Worm (Caenorhabditis elegans) whole organism, L1 larva: ENCODE measurements around the gene mpk-1.

Experiments used
- C34B4.2 ChIP-seq: sonication (generic microtip); optimal IDR thresholded peaks from 2 replicates; lab custom pipeline; 2017; ENCODE audit warnings: mild to moderate bottlenecking, missing genetic modification characterization, missing compliant biosample characterization
- F16B12.6 ChIP-seq: fragments of 150-350 bp; optimal IDR thresholded peaks from 2 replicates; lab custom pipeline; 2014; ENCODE audit warnings: missing biosample characterization, missing genetic modification characterization
- Y116A8C.19 ChIP-seq: sonication (generic microtip); optimal IDR thresholded peaks from 2 replicates; lab custom pipeline; 2016; ENCODE audit warnings: missing compliant biosample characterization, missing genetic modification characterization, borderline replicate concordance
- blmp-1 ChIP-seq: fragments of 150-350 bp; optimal IDR thresholded peaks from 2 replicates; lab custom pipeline; 2014; ENCODE audit warnings: missing biosample characterization, missing genetic modification characterization
- ceh-63 ChIP-seq: fragments of 200-800 bp; sonication (Bioruptor generic); optimal IDR thresholded peaks from 2 replicates; lab custom pipeline; 2018; ENCODE audit warnings: mild to moderate bottlenecking, missing genetic modification characterization, missing compliant biosample characterization
- dpl-1 ChIP-seq, 3 experiments: fragments of 150-350 bp in 2 of 3; sonication (generic microtip) in 1 of 3; optimal IDR thresholded peaks; 2 replicates each; lab custom pipeline; 2014 to 2017; ENCODE audit warnings: missing biosample characterization in 3 of 3, missing genetic modification characterization in 3 of 3, missing genetic modification reagents in 3 of 3
- dsc-1 ChIP-seq: sonication (generic microtip); optimal IDR thresholded peaks from 2 replicates; lab custom pipeline; 2016; ENCODE audit warnings: mild to moderate bottlenecking, missing genetic modification characterization, missing compliant biosample characterization
- efl-1 ChIP-seq, 4 experiments: fragments of 150-350 bp; optimal IDR thresholded peaks in 3 of 4; peaks in 1 of 4; 1 replicate in 1 of 4; 2 replicates in 3 of 4; lab custom pipeline; 2014; ENCODE audit warnings: missing biosample characterization in 2 of 4, missing genetic modification characterization in 2 of 4, missing genetic modification reagents in 2 of 4
- efl-3 ChIP-seq: fragments of 200-800 bp; sonication (Bioruptor generic); optimal IDR thresholded peaks from 2 replicates; lab custom pipeline; 2018; ENCODE audit warnings: mild to moderate bottlenecking, missing genetic modification characterization, missing compliant biosample characterization
- egl-13 ChIP-seq: sonication (generic microtip); optimal IDR thresholded peaks from 2 replicates; lab custom pipeline; 2016; ENCODE audit warnings: missing genotype, missing genetic modification reagents, missing genetic modification characterization, missing compliant biosample characterization
- egl-27 ChIP-seq, 2 experiments: fragments of 150-350 bp in 1 of 2; sonication (generic microtip); optimal IDR thresholded peaks; 3 replicates each; lab custom pipeline; 2017 to 2018; ENCODE audit warnings: missing biosample characterization in 2 of 2, missing genetic modification characterization in 2 of 2, missing genetic modification reagents in 2 of 2
- elt-3 ChIP-seq, 6 experiments: fragments of 150-350 bp in 1 of 6; sonication (generic microtip); optimal IDR thresholded peaks; 2 replicates each; lab custom pipeline; 2017 to 2018; ENCODE audit warnings: missing biosample characterization in 6 of 6, missing genetic modification characterization in 6 of 6, inconsistent platforms in 1 of 6
- ets-5 ChIP-seq: fragments of 200-800 bp; sonication (Bioruptor generic); IDR thresholded peaks from 2 replicates; pipeline ENCODE4 v1.3.6; 2022; ENCODE audit warnings: missing genetic modification characterization, missing compliant biosample characterization
- fkh-10 ChIP-seq: sonication (generic microtip); optimal IDR thresholded peaks from 2 replicates; lab custom pipeline; 2017; ENCODE audit warnings: missing biosample characterization, missing genetic modification reagents, missing genetic modification characterization
- fkh-4 ChIP-seq: sonication (generic microtip); optimal IDR thresholded peaks from 2 replicates; lab custom pipeline; 2016; ENCODE audit warnings: missing compliant biosample characterization, missing genetic modification characterization, borderline replicate concordance
- fos-1 ChIP-seq: fragments of 150-350 bp; optimal IDR thresholded peaks from 2 replicates; lab custom pipeline; 2014; ENCODE audit warnings: missing biosample characterization, missing genetic modification characterization
- irx-1 ChIP-seq: sonication (generic microtip); optimal IDR thresholded peaks from 2 replicates; lab custom pipeline; 2016; ENCODE audit warnings: missing genetic modification characterization, missing compliant biosample characterization
- isw-1 ChIP-seq: fragments of 200-800 bp; sonication (Bioruptor generic); IDR thresholded peaks from 2 replicates; pipeline ENCODE4 v1.3.6; 2022; ENCODE audit warnings: missing genetic modification characterization, missing compliant biosample characterization
- lin-15B ChIP-seq: fragments of 150-350 bp; sonication (generic microtip); optimal IDR thresholded peaks from 3 replicates; lab custom pipeline; 2014; ENCODE audit warnings: missing biosample characterization, missing genetic modification characterization
- lin-35 ChIP-seq, 2 experiments: fragments of 150-350 bp; optimal IDR thresholded peaks; 2 replicates each; lab custom pipeline; 2014; ENCODE audit warnings: missing biosample characterization in 2 of 2, missing genetic modification characterization in 2 of 2, missing genetic modification reagents in 2 of 2
- lir-3 ChIP-seq: sonication (generic microtip); optimal IDR thresholded peaks from 2 replicates; lab custom pipeline; 2016; ENCODE audit warnings: mild to moderate bottlenecking, missing genetic modification characterization, moderate library complexity, missing compliant biosample characterization; ENCODE audit not compliant: poor library complexity
- lsy-2 ChIP-seq, 2 experiments: fragments of 150-350 bp; optimal IDR thresholded peaks; 2 replicates each; lab custom pipeline; 2014; ENCODE audit warnings: missing biosample characterization in 2 of 2, missing genetic modification characterization in 2 of 2
- mdl-1 ChIP-seq, 2 experiments: fragments of 150-350 bp; optimal IDR thresholded peaks; 2 replicates each; lab custom pipeline; 2014 to 2017; ENCODE audit warnings: missing biosample characterization in 2 of 2, missing genetic modification characterization in 2 of 2, inconsistent platforms in 1 of 2
- nhr-12 ChIP-seq: sonication (generic microtip); optimal IDR thresholded peaks from 2 replicates; lab custom pipeline; 2017; ENCODE audit warnings: missing biosample characterization, missing genetic modification characterization
- nhr-19 ChIP-seq: fragments of 200-800 bp; sonication (Bioruptor generic); conservative IDR thresholded peaks from 2 replicates; pipeline ENCODE4 v1.3.6; 2022; ENCODE audit warnings: missing genetic modification characterization, missing compliant biosample characterization
- nhr-237 ChIP-seq: fragments of 150-350 bp; optimal IDR thresholded peaks from 2 replicates; lab custom pipeline; 2014; ENCODE audit warnings: missing biosample characterization, missing genetic modification characterization
- nhr-76 ChIP-seq: sonication (generic microtip); optimal IDR thresholded peaks from 2 replicates; lab custom pipeline; 2017; ENCODE audit warnings: missing biosample characterization, missing genetic modification characterization
- nhr-77 ChIP-seq: fragments of 150-350 bp; optimal IDR thresholded peaks from 2 replicates; lab custom pipeline; 2014; ENCODE audit warnings: missing biosample characterization, missing genetic modification characterization
- nhr-85 ChIP-seq: sonication (generic microtip); peaks from one replicate; lab custom pipeline; 2016; ENCODE audit warnings: missing genetic modification characterization, inconsistent platforms, missing compliant biosample characterization
- pag-3 ChIP-seq: sonication (generic microtip); optimal IDR thresholded peaks from 2 replicates; lab custom pipeline; 2017; ENCODE audit warnings: missing genetic modification characterization, mild to moderate bottlenecking, missing compliant biosample characterization, antibody characterized with exemption, borderline replicate concordance; ENCODE audit not compliant: insufficient read depth
- rnt-1 ChIP-seq: sonication (generic microtip); optimal IDR thresholded peaks from 2 replicates; lab custom pipeline; 2016; ENCODE audit warnings: mild to moderate bottlenecking, missing genetic modification characterization, moderate library complexity, missing compliant biosample characterization
- sox-4 ChIP-seq: sonication (generic microtip); optimal IDR thresholded peaks from 2 replicates; lab custom pipeline; 2016; ENCODE audit warnings: missing genetic modification characterization, missing compliant biosample characterization
- unc-62 ChIP-seq: fragments of 150-350 bp; optimal IDR thresholded peaks from 2 replicates; lab custom pipeline; 2014; ENCODE audit warnings: missing biosample characterization, missing genetic modification reagents, missing genetic modification characterization
- unc-98 ChIP-seq: fragments of 200-800 bp; sonication (Bioruptor generic); IDR thresholded peaks from 2 replicates; pipeline ENCODE4 v1.3.6; 2022; ENCODE audit warnings: missing genetic modification characterization, missing compliant biosample characterization
- vab-15 ChIP-seq: sonication (generic microtip); optimal IDR thresholded peaks from 2 replicates; lab custom pipeline; 2017; ENCODE audit warnings: missing genotype, mild to moderate bottlenecking, missing genetic modification characterization, missing compliant biosample characterization
- zag-1 ChIP-seq: fragments of 150-350 bp; optimal IDR thresholded peaks from 2 replicates; lab custom pipeline; 2014; ENCODE audit warnings: missing biosample characterization, missing genetic modification characterization
- zip-4 ChIP-seq: fragments of 200-800 bp; sonication (Bioruptor generic); optimal IDR thresholded peaks from 2 replicates; lab custom pipeline; 2018; ENCODE audit warnings: mild to moderate bottlenecking, missing genetic modification characterization, moderate library complexity, missing compliant biosample characterization

mpk-1 gene

DNA sequence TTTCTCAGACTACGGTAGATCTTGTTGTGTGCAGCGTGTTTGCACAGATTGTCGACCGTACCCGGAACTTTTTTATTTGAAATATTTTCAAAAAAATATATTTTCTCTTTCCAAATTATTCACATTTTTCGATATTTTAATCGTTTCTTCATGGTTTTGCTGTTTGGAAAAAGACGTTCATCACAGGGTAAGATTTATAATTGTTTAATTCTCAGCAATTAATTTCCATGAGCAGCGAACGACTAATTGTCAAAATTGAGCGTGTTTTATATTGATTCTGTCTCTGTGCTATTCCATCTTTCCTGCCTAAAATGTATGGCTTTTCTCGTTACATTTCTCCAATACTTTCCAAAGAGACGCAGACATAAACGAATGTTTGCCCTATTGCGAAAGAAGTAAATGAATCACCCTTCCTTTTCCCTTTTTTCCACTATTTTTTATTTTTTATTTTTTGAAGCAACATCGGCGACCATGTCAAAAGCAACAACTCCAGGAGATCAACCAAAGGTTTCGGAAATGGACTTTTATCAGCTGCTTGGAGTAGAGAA, 36.7 kb downstream of the mpk-1 start, which contains the start of gene dnj-16 (continued):
- TF ChIP-seq nhr-85 (tag; lab: Kevin White, UChicago) (peak; percentile 19), efl-3 (GFP tag; lab: Kevin White, UChicago) (no peak), fkh-10 (GFP tag; lab: Kevin White, UChicago) (no peak), egl-13 (tag; lab: Kevin White, UChicago) (no peak), Y116A8C.19 (tag; lab: Kevin White, UChicago) (no peak), sox-4 (tag; lab: Kevin White, UChicago) (no peak), isw-1 (GFP tag; lab: Robert Waterston, UW) (no peak), fos-1 (peak; percentile 56), irx-1 (tag; lab: Kevin White, UChicago) (no peak)
- TF ChIP-seq, all 84 proteins: peak for 21

DNA sequence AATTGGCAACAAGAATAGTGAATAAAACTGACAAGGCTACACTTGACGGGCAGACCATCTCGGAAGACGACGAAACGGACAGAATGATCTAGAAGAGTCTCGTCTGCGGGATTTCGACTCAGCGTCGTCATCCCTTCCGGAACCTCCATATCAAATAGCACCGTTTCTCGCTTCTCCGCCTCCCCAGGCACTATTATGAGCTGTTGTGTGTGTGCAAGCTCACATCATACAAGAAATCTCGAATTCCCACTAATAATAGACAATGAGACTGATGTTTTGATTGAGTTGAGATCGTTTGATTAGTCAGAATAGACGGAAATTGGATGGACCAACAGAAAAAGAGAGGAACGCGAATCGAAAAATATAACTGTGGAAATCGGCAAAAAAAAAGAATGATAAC, 37.7 kb downstream of the mpk-1 start, which contains the start of gene spp-28:
spp-28 (minus strand) TSS at position 101 of the 400 bp plus-strand sequence.
- TF ChIP-seq dsc-1 (tag; lab: Kevin White, UChicago) = no peak

DNA sequence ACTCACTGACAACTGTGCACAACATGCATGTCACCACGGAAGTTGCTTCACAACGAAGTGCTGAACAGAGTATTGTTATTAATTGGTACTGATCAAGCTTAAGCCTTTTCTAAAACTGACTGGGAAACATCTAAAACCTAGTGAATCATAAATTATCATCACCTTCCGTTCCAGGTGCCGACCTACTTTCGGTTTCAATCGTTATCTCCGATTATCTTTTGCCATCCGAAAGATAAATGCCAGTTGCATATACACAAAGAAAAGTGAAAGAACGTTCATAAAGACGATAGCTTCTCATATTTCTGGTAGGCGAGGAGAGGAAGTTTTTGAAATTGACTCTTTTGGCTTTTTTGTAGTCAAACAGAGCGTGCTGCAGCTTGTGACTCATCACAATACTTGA, 38.3 kb downstream of the mpk-1 start:
- TF ChIP-seq elt-3 (tag; optimal IDR thresholded peaks at IDR 0.05; lab: Kevin White, UChicago) (peak in 2 of 6 experiments; percentile 50 to 70), unc-62 (GFP tag; lab: Kevin White, UChicago) (no peak), blmp-1 (tag; lab: Kevin White, UChicago) (peak; percentile 98)

DNA sequence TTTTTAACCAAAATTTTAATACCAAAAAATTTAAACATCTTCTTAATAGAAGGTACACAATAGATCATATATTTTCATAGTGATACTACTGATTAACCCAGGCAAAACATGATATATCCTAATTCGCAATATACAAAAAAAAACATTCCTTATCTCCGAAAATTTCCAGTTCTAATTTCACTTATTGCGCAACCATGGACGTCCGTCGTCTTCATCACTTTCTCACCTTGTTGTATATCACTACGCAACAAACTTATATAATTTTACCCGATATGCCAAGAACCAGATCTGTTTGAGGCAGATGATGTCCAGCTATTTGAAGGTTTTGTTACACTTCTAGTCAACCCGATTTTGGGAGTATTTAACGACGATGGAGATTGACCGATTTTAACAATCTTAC, 40.1 kb downstream of the mpk-1 start, which contains the start of gene R74.2:
R74.2 (plus strand) TSS at position 316 of the 400 bp plus-strand sequence.
- peak; percentile 98 for TF ChIP-seq blmp-1 (tag; lab: Kevin White, UChicago)
- no peak for TF ChIP-seq fkh-10 (GFP tag; lab: Kevin White, UChicago)
- no peak for TF ChIP-seq nhr-19 (GFP tag; lab: Robert Waterston, UW)

DNA sequence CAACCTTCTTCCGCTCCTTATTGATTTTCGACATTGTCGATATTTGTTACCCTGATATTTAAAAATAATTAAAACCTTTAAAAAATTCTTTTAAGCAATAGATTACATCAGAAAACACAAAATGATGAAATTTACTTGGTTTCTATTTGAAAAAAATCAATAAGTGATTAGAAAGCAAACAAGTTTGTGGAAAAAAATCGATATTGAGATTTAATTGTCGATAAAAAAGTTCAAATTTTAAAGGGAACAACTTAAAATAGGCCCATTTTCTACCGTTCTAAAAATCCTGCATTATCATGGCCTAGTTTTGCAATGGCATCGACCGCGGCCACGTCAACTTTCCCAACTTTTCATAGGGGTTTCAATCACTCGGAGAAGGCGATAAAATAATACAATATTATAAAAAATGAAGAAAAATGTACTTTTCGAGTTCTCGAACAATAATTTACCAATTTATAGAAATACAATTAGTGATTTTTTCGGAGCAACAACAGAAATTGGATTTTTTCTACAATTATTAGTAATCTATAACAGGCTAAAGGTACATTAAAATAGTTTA, 41.1 kb downstream of the mpk-1 start, which contains the start of gene lars-1:
lars-1 (minus strand) TSS at position 51 of the 559 bp plus-strand sequence.
- TF ChIP-seq fkh-10 (GFP tag; lab: Kevin White, UChicago) (no peak), C34B4.2 (tag; lab: Kevin White, UChicago) (no peak), efl-1 (optimal IDR thresholded peaks at IDR 0.05; lab: Kevin White, UChicago) (no peak), efl-1 (GFP tag; optimal IDR thresholded peaks at IDR 0.05 in 1 of 2; lab: Kevin White, UChicago) (peak in 1 of 2 experiments; percentile 81), sox-4 (tag; lab: Kevin White, UChicago) (no peak), vab-15 (no peak), pag-3 (tag; lab: Kevin White, UChicago) (peak; percentile 94), zag-1 (tag; lab: Kevin White, UChicago) (no peak), lin-35 (GFP tag; optimal IDR thresholded peaks at IDR 0.05; lab: Kevin White, UChicago) (no peak), ets-5 (GFP tag; lab: Robert Waterston, UW) (no peak), blmp-1 (tag; lab: Kevin White, UChicago) (peak; percentile 32), lin-15B (tag; lab: Kevin White, UChicago) (no peak), nhr-76 (tag; lab: Kevin White, UChicago) (no peak), mdl-1 (tag; optimal IDR thresholded peaks at IDR 0.05; lab: Kevin White, UChicago) (no peak), fkh-4 (tag; lab: Kevin White, UChicago) (no peak), elt-3 (tag; optimal IDR thresholded peaks at IDR 0.05; lab: Kevin White, UChicago) (no peak), nhr-237 (tag; lab: Kevin White, UChicago) (no peak), nhr-12 (tag; lab: Kevin White, UChicago) (no peak), ceh-63 (no peak), egl-27 (tag; optimal IDR thresholded peaks at IDR 0.05; lab: Kevin White, UChicago) (no peak), lsy-2 (tag; optimal IDR thresholded peaks at IDR 0.05; lab: Kevin White, UChicago) (peak in 1 of 2 experiments; percentile 29), rnt-1 (tag; lab: Kevin White, UChicago) (peak; percentile 15), dpl-1 (GFP tag; optimal IDR thresholded peaks at IDR 0.05; lab: Kevin White, UChicago) (peak in 1 of 3 experiments; percentile 10), zip-4 (GFP tag; lab: Kevin White, UChicago) (no peak), F16B12.6 (tag; lab: Kevin White, UChicago) (no peak), nhr-77 (tag; lab: Kevin White, UChicago) (no peak), unc-98 (GFP tag; lab: Robert Waterston, UW) (no peak), lir-3 (tag; lab: Kevin White, UChicago) (peak; percentile 15)
